Worm (Caenorhabditis elegans): ENCODE data around the gene ZK632.12.
A peak's percentile ranks its signal among the peaks of the same experiment; 100 is the strongest.

Gene ZK632.12

DNA sequence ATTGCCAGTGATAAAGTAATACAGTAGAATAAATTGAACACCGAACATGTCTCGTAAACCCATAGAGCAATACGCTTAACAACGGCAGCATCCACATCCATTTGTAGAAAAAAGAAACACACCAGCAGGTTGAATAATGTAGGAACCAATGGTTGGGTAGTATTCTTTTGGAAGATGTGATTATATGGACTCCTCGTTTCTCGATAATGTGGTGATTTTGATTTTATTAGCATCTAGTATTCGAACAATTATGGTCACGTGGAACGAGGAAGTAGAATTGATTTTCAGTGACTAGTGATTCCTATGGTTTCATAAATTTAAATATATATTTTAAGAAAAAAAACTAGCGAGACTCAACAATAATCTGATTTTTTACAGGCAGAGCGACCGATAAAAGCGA, 34.2 kb upstream of the ZK632.12 start, which contains the start of gene srxa-10:
Gene srxa-10, minus strand, starts transcription at position 101 of the 400 bp plus-strand sequence.
- TF ChIP-seq nhr-84 (tag; optimal IDR thresholded peaks at IDR 0.05): no peak
- TF ChIP-seq jun-1 (tag; optimal IDR thresholded peaks at IDR 0.05): no peak
- no peak for TF ChIP-seq unc-30 (tag; optimal IDR thresholded peaks at IDR 0.05)
- no peak for TF ChIP-seq xbp-1 (tag; optimal IDR thresholded peaks at IDR 0.05)
- TF ChIP-seq snpc-4 (tag; optimal IDR thresholded peaks at IDR 0.05): no peak
- TF ChIP-seq nhr-11 (tag; optimal IDR thresholded peaks at IDR 0.05): no peak
- no peak for TF ChIP-seq unc-86 (tag; optimal IDR thresholded peaks at IDR 0.05)
- no peak for TF ChIP-seq lin-35 (GFP tag; optimal IDR thresholded peaks at IDR 0.05)
- TF ChIP-seq ztf-4 (tag; optimal IDR thresholded peaks at IDR 0.05): no peak
- TF ChIP-seq lin-39 (tag; optimal IDR thresholded peaks at IDR 0.05): no peak
- TF ChIP-seq sox-4 (tag; optimal IDR thresholded peaks at IDR 0.05): no peak
- no peak for TF ChIP-seq ztf-11 (tag; optimal IDR thresholded peaks at IDR 0.05)
- TF ChIP-seq fkh-8 (tag; optimal IDR thresholded peaks at IDR 0.05): no peak
- TF ChIP-seq unc-130 (tag; optimal IDR thresholded peaks at IDR 0.05): no peak
- TF ChIP-seq ceh-8 (GFP tag; optimal IDR thresholded peaks at IDR 0.05): no peak
- no peak for TF ChIP-seq irx-1 (tag; optimal IDR thresholded peaks at IDR 0.05)
- TF ChIP-seq fkh-10 (GFP tag; optimal IDR thresholded peaks at IDR 0.05): no peak
- no peak for TF ChIP-seq vab-15 (tag; optimal IDR thresholded peaks at IDR 0.05)
- TF ChIP-seq nhr-237 (tag; optimal IDR thresholded peaks at IDR 0.05): no peak

DNA sequence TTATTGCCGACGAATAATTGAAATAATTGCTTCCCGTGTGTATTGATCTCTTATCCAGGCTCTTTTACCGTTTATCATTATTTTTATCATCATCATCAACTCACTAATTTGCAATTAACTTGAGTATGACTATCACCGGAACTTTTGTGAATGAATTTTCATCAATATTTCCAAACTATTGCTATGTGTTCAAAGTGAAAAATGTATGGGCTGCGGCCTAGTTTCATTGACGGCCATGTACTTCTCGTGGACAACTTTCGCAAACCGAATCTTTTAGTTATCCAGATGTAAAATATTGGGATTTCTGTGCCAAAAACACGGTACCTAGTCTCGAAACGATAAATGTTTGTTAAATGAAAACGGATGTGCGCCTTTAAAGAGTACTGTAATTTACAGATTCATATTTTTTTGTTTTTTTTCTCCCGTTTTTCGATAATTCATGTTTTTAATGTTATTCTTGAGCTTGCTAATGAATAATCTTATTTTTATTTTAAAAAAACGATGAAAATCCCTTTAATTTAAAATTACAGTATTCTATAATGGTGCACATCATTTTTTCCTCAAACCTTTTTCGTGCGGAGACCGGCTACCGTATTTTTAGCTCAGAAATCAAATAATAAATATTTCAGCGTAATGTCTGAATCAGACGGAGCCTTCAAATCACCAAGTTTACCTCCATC, 32.0 kb upstream of the ZK632.12 start, which contains the start of gene ZK632.2:
Gene ZK632.2, plus strand, starts transcription at position 630 of the 680 bp plus-strand sequence.
- TF ChIP-seq nhr-19 (GFP tag; conservative IDR thresholded peaks at IDR 0.05): no peak
- TF ChIP-seq C04F5.9 (tag; optimal IDR thresholded peaks at IDR 0.05): no peak
- TF ChIP-seq aly-2 (tag; optimal IDR thresholded peaks at IDR 0.05): peak; percentile 32
- peak; percentile 35 for TF ChIP-seq lir-3 (tag; optimal IDR thresholded peaks at IDR 0.05; ENCODE audit: poor library complexity)
- TF ChIP-seq efl-3 (GFP tag; optimal IDR thresholded peaks at IDR 0.05): no peak
- no peak for TF ChIP-seq zag-1 (tag; optimal IDR thresholded peaks at IDR 0.05)
- no peak for TF ChIP-seq lin-14 (GFP tag; optimal IDR thresholded peaks at IDR 0.05)
- TF ChIP-seq tbx-2 (tag; optimal IDR thresholded peaks at IDR 0.05): no peak
- no peak for TF ChIP-seq nhr-237 (tag; optimal IDR thresholded peaks at IDR 0.05)
- TF ChIP-seq snu-23 (GFP tag; optimal IDR thresholded peaks at IDR 0.05): peak; percentile 30
- peak; percentile 1 to 27 for TF ChIP-seq efl-1 (optimal IDR thresholded peaks at IDR 0.05)
- peak in 1 of 2 experiments; percentile 22 for TF ChIP-seq efl-1 (GFP tag; optimal IDR thresholded peaks at IDR 0.05 in 1 of 2)
- TF ChIP-seq ama-1 (optimal IDR thresholded peaks at IDR 0.05): no peak
- peak in 1 of 2 experiments; percentile 32 for TF ChIP-seq lin-35 (GFP tag; optimal IDR thresholded peaks at IDR 0.05)
- no peak for TF ChIP-seq zip-4 (GFP tag; optimal IDR thresholded peaks at IDR 0.05)
- TF ChIP-seq dpl-1 (GFP tag; optimal IDR thresholded peaks at IDR 0.05): peak in 1 of 3 experiments; percentile 43
- TF ChIP-seq nhr-11 (tag; optimal IDR thresholded peaks at IDR 0.05): no peak
- no peak for TF ChIP-seq elt-2 (tag; optimal IDR thresholded peaks at IDR 0.05)
- TF ChIP-seq lsy-2 (tag; optimal IDR thresholded peaks at IDR 0.05): peak in 1 of 2 experiments; percentile 27
- TF ChIP-seq nhr-71 (tag; optimal IDR thresholded peaks at IDR 0.05): peak; percentile 20
- no peak for TF ChIP-seq mep-1 (tag; optimal IDR thresholded peaks at IDR 0.05)
- TF ChIP-seq lin-13 (GFP tag; optimal IDR thresholded peaks at IDR 0.05): no peak
- peak; percentile 68 for TF ChIP-seq rnt-1 (tag; optimal IDR thresholded peaks at IDR 0.05)
- TF ChIP-seq ztf-4 (tag; optimal IDR thresholded peaks at IDR 0.05): no peak
- TF ChIP-seq xbp-1 (tag; optimal IDR thresholded peaks at IDR 0.05): no peak
- TF ChIP-seq nhr-85 (tag): peak; percentile 31
- no peak for TF ChIP-seq unc-86 (tag; optimal IDR thresholded peaks at IDR 0.05)
- TF ChIP-seq C34B4.2 (tag; optimal IDR thresholded peaks at IDR 0.05): no peak
- TF ChIP-seq mdl-1 (tag; optimal IDR thresholded peaks at IDR 0.05): peak in 1 of 2 experiments; percentile 12
- no peak for TF ChIP-seq nhr-47 (tag; optimal IDR thresholded peaks at IDR 0.05)
- no peak for TF ChIP-seq nhr-90 (tag; optimal IDR thresholded peaks at IDR 0.05; ENCODE audit: poor library complexity)
- TF ChIP-seq fkh-4 (tag; optimal IDR thresholded peaks at IDR 0.05; ENCODE audit: borderline replicate concordance): peak; percentile 21

Data from whole organism, L1 larva.